Fruit fly (Drosophila melanogaster) whole organism, embryonic: Measurements from ENCODE around the gene CAH7.

Source experiments
- Aef1 ChIP-seq: fragments of 200-800 bp; sonication (Bioruptor generic); IDR thresholded peaks from 3 replicates; pipeline ENCODE4 v1.3.6; 2022; ENCODE audit warnings: missing biosample characterization, missing genetic modification characterization
- BtbVII ChIP-seq: fragments of 200-800 bp; sonication (Bioruptor generic); optimal IDR thresholded peaks from 3 replicates; lab custom pipeline; 2017; ENCODE audit warnings: missing biosample characterization, mild to moderate bottlenecking, missing genetic modification characterization
- CG10654 ChIP-seq: fragments of 200-800 bp; sonication (Bioruptor generic); optimal IDR thresholded peaks from 2 replicates; lab custom pipeline; 2016; ENCODE audit warnings: missing biosample characterization, missing genetic modification characterization
- CG11085 ChIP-seq: fragments of 200-800 bp; sonication (Bioruptor generic); IDR thresholded peaks from 2 replicates; pipeline ENCODE4 v1.3.6; 2022; ENCODE audit warnings: missing biosample characterization, missing genetic modification characterization
- CG11247 ChIP-seq: fragments of 200-800 bp; sonication (Bioruptor generic); IDR thresholded peaks from 2 replicates; pipeline ENCODE4 v1.3.6; 2022; ENCODE audit warnings: missing biosample characterization, missing genetic modification characterization
- CG12104 ChIP-seq: fragments of 200-800 bp; sonication (Bioruptor generic); optimal IDR thresholded peaks from 3 replicates; lab custom pipeline; 2016; ENCODE audit warnings: missing biosample characterization, missing genetic modification characterization
- CG13894 ChIP-seq: fragments of 200-800 bp; sonication (Bioruptor generic); optimal IDR thresholded peaks from 3 replicates; lab custom pipeline; 2018; ENCODE audit warnings: missing biosample characterization, mild to moderate bottlenecking, missing genetic modification characterization, moderate library complexity
- CG14014 ChIP-seq: fragments of 200-800 bp; sonication (Bioruptor generic); IDR thresholded peaks from 2 replicates; pipeline ENCODE4 v1.3.6; 2022; ENCODE audit warnings: missing biosample characterization, missing genetic modification characterization
- CG14441 ChIP-seq: fragments of 200-800 bp; sonication (Bioruptor generic); IDR thresholded peaks from 2 replicates; pipeline ENCODE4 v1.3.6; 2022; ENCODE audit warnings: missing biosample characterization, missing genetic modification characterization
- CG17328 ChIP-seq: fragments of 200-800 bp; sonication (Bioruptor generic); IDR thresholded peaks from 2 replicates; pipeline ENCODE4 v1.3.6; 2022; ENCODE audit warnings: missing biosample characterization, missing genetic modification characterization
- CG17802 ChIP-seq: fragments of 200-800 bp; sonication (Bioruptor generic); optimal IDR thresholded peaks from 2 replicates; lab custom pipeline; 2018; ENCODE audit warnings: missing biosample characterization, mild to moderate bottlenecking, missing genetic modification characterization, moderate library complexity
- CG2202 ChIP-seq: fragments of 200-800 bp; sonication (Bioruptor generic); optimal IDR thresholded peaks from 2 replicates; lab custom pipeline; 2018; ENCODE audit warnings: missing biosample characterization, mild to moderate bottlenecking, missing genetic modification characterization
- CG30403 ChIP-seq: fragments of 200-800 bp; sonication (Bioruptor generic); optimal IDR thresholded peaks from 3 replicates; lab custom pipeline; 2016; ENCODE audit warnings: missing biosample characterization, missing genetic modification characterization
- CG42726 ChIP-seq: fragments of 200-800 bp; sonication (Bioruptor generic); IDR thresholded peaks from 2 replicates; pipeline ENCODE4 v1.3.6; 2022; ENCODE audit warnings: missing biosample characterization, missing genetic modification characterization; ENCODE audit not compliant: partially characterized antibody
- CG4328 ChIP-seq: fragments of 200-800 bp; sonication (Bioruptor generic); optimal IDR thresholded peaks from 3 replicates; lab custom pipeline; 2017; ENCODE audit warnings: missing biosample characterization, missing genetic modification reagents, missing genetic modification characterization
- Dad ChIP-seq: fragments of 200-800 bp; sonication (Bioruptor generic); optimal IDR thresholded peaks from 3 replicates; lab custom pipeline; 2016; ENCODE audit warnings: missing biosample characterization, missing genetic modification characterization
- E2f2 ChIP-seq: fragments of 200-800 bp; sonication (Bioruptor generic); IDR thresholded peaks from 2 replicates; pipeline ENCODE4 v1.3.6; 2022; ENCODE audit warnings: missing biosample characterization, missing genetic modification characterization
- HLH3B ChIP-seq: fragments of 200-800 bp; sonication (Bioruptor generic); IDR thresholded peaks from 2 replicates; pipeline ENCODE4 v1.3.6; 2022; ENCODE audit warnings: missing biosample characterization, missing genetic modification characterization
- HmgD ChIP-seq: fragments of 200-800 bp; sonication (Bioruptor generic); optimal IDR thresholded peaks from 3 replicates; lab custom pipeline; 2016; ENCODE audit warnings: missing biosample characterization, missing genetic modification characterization
- Lim3 ChIP-seq: fragments of 200-800 bp; sonication (Bioruptor generic); IDR thresholded peaks from 2 replicates; pipeline ENCODE4 v1.3.6; 2022; ENCODE audit warnings: missing biosample characterization, missing genetic modification characterization
- Mad ChIP-seq: fragments of 200-800 bp; sonication (Bioruptor generic); optimal IDR thresholded peaks from 2 replicates; lab custom pipeline; 2016; ENCODE audit warnings: missing biosample characterization, missing genetic modification characterization
- Mrtf ChIP-seq: fragments of 200-800 bp; sonication (Bioruptor generic); IDR thresholded peaks from 3 replicates; pipeline ENCODE4 v1.3.6; 2022; ENCODE audit warnings: missing biosample characterization, missing genetic modification characterization
- Nf-YA ChIP-seq: fragments of 200-800 bp; sonication (Bioruptor generic); IDR thresholded peaks from 2 replicates; pipeline ENCODE4 v1.3.6; 2022; ENCODE audit warnings: missing biosample characterization, missing genetic modification characterization
- Pdp1 ChIP-seq, 2 experiments: fragments of 200-800 bp; sonication (Bioruptor generic); optimal IDR thresholded peaks; 3 replicates each; lab custom pipeline; 2016; ENCODE audit warnings: missing biosample characterization in 2 of 2, missing genetic modification characterization in 2 of 2, mild to moderate bottlenecking in 1 of 2, moderate library complexity in 1 of 2
- Sry-δ ChIP-seq: fragments of 200-800 bp; sonication (Bioruptor generic); optimal IDR thresholded peaks from 2 replicates; lab custom pipeline; 2016; ENCODE audit warnings: missing biosample characterization, missing genetic modification characterization
- Xbp1 ChIP-seq: fragments of 200-800 bp; sonication (Bioruptor generic); optimal IDR thresholded peaks from 3 replicates; lab custom pipeline; 2016; ENCODE audit warnings: missing biosample characterization, mild to moderate bottlenecking, missing genetic modification characterization
- YL-1 ChIP-seq: fragments of 200-800 bp; sonication (Bioruptor generic); optimal IDR thresholded peaks from 3 replicates; lab custom pipeline; 2017; ENCODE audit warnings: missing biosample characterization, mild to moderate bottlenecking, missing genetic modification characterization
- az2 ChIP-seq: fragments of 200-800 bp; sonication (Bioruptor generic); optimal IDR thresholded peaks from 3 replicates; lab custom pipeline; 2016; ENCODE audit warnings: missing biosample characterization, missing genetic modification characterization
- bsh ChIP-seq, 2 experiments: fragments of 200-800 bp; sonication (Bioruptor generic); optimal IDR thresholded peaks; 2 replicates each; lab custom pipeline; 2017 to 2018; ENCODE audit warnings: mild to moderate bottlenecking in 2 of 2, missing biosample characterization in 2 of 2, missing genetic modification characterization in 2 of 2, moderate library complexity in 1 of 2
- caup ChIP-seq: fragments of 200-800 bp; sonication (Bioruptor generic); optimal IDR thresholded peaks from 3 replicates; lab custom pipeline; 2017; ENCODE audit warnings: missing biosample characterization, mild to moderate bottlenecking, missing genetic modification characterization, moderate library complexity; ENCODE audit not compliant: severe bottlenecking
- cg ChIP-seq: fragments of 200-800 bp; sonication (Bioruptor generic); optimal IDR thresholded peaks from 3 replicates; lab custom pipeline; 2019; ENCODE audit warnings: missing biosample characterization, mild to moderate bottlenecking, missing genetic modification characterization, moderate library complexity
- dimm ChIP-seq: fragments of 200-800 bp; sonication (Bioruptor generic); IDR thresholded peaks from 2 replicates; pipeline ENCODE4 v1.3.6; 2022; ENCODE audit warnings: missing biosample characterization, missing genetic modification characterization
- dm ChIP-seq: fragments of 200-800 bp; sonication (Bioruptor generic); optimal IDR thresholded peaks from 3 replicates; lab custom pipeline; 2016; ENCODE audit warnings: missing biosample characterization, missing genetic modification characterization
- esg ChIP-seq: fragments of 200-800 bp; sonication (Bioruptor generic); conservative IDR thresholded peaks from 2 replicates; pipeline ENCODE4 v1.3.6; 2022; ENCODE audit warnings: missing biosample characterization, missing genetic modification characterization
- fd64A ChIP-seq: fragments of 200-800 bp; sonication (Bioruptor generic); optimal IDR thresholded peaks from 3 replicates; lab custom pipeline; 2018; ENCODE audit warnings: missing biosample characterization, mild to moderate bottlenecking, missing genetic modification characterization
- ftz-f1 ChIP-seq: fragments of 200-800 bp; sonication (Bioruptor generic); optimal IDR thresholded peaks from 2 replicates; lab custom pipeline; 2016; ENCODE audit warnings: missing biosample characterization, missing genetic modification characterization
- fu2 ChIP-seq: fragments of 200-800 bp; sonication (Bioruptor generic); optimal IDR thresholded peaks from 2 replicates; lab custom pipeline; 2016; ENCODE audit warnings: missing biosample characterization, missing genetic modification characterization
- hb ChIP-seq: fragments of 200-800 bp; sonication (Bioruptor generic); IDR thresholded peaks from 3 replicates; pipeline ENCODE4 v1.3.6; 2022; ENCODE audit warnings: missing biosample characterization, missing genetic modification characterization; ENCODE audit not compliant: partially characterized antibody
- inv ChIP-seq: fragments of 200-800 bp; sonication (Bioruptor generic); IDR thresholded peaks from 2 replicates; pipeline ENCODE4 v1.3.6; 2022; ENCODE audit warnings: missing biosample characterization, missing genetic modification characterization; ENCODE audit not compliant: partially characterized antibody
- jing ChIP-seq: fragments of 200-800 bp; sonication (Bioruptor generic); optimal IDR thresholded peaks from 2 replicates; lab custom pipeline; 2018; ENCODE audit warnings: missing biosample characterization, mild to moderate bottlenecking, missing genetic modification characterization
- knrl ChIP-seq: fragments of 200-800 bp; sonication (Bioruptor generic); IDR thresholded peaks from 3 replicates; pipeline ENCODE4 v1.3.6; 2022; ENCODE audit warnings: missing biosample characterization, missing genetic modification characterization; ENCODE audit not compliant: partially characterized antibody
- nerfin-1 ChIP-seq: fragments of 200-800 bp; sonication (Bioruptor generic); optimal IDR thresholded peaks from 3 replicates; lab custom pipeline; 2019; ENCODE audit warnings: missing biosample characterization, mild to moderate bottlenecking, missing genetic modification characterization, moderate library complexity
- org-1 ChIP-seq: fragments of 200-800 bp; sonication (Bioruptor generic); optimal IDR thresholded peaks from 2 replicates; lab custom pipeline; 2017; ENCODE audit warnings: missing biosample characterization, missing genetic modification characterization
- otp ChIP-seq: fragments of 200-800 bp; sonication (Bioruptor generic); IDR thresholded peaks from 3 replicates; pipeline ENCODE4, ENCODE4 v1.3.6; 2022; ENCODE audit warnings: missing biosample characterization, missing genetic modification characterization
- pb ChIP-seq: fragments of 200-800 bp; sonication (Bioruptor generic); optimal IDR thresholded peaks from 3 replicates; lab custom pipeline; 2016; ENCODE audit warnings: missing biosample characterization, missing genetic modification characterization
- pfk ChIP-seq: fragments of 200-800 bp; sonication (Bioruptor generic); optimal IDR thresholded peaks from 2 replicates; lab custom pipeline; 2018; ENCODE audit warnings: missing biosample characterization, mild to moderate bottlenecking, missing genetic modification characterization, moderate library complexity
- pita ChIP-seq: fragments of 200-800 bp; sonication (Bioruptor generic); optimal IDR thresholded peaks from 2 replicates; lab custom pipeline; 2017; ENCODE audit warnings: missing biosample characterization, mild to moderate bottlenecking, missing genetic modification characterization
- row ChIP-seq: fragments of 200-800 bp; sonication (Bioruptor generic); IDR thresholded peaks from 3 replicates; pipeline ENCODE4 v1.3.6; 2022; ENCODE audit warnings: missing biosample characterization, missing genetic modification characterization
- sim ChIP-seq: fragments of 200-800 bp; sonication (Bioruptor generic); IDR thresholded peaks from 2 replicates; pipeline ENCODE4 v1.3.6; 2022; ENCODE audit warnings: missing biosample characterization, missing genetic modification characterization
- sr ChIP-seq: fragments of 200-800 bp; sonication (Bioruptor generic); IDR thresholded peaks from 3 replicates; pipeline ENCODE4 v1.3.6; 2022; ENCODE audit warnings: missing biosample characterization, missing genetic modification characterization
- tll ChIP-seq, 2 experiments: fragments of 200-800 bp in 1 of 2; fragments of >200 bp in 1 of 2; sonication (Bioruptor generic) in 1 of 2; optimal IDR thresholded peaks; 2 replicates each; lab custom pipeline; 2017 to 2019; ENCODE audit warnings: missing biosample characterization in 2 of 2, missing genetic modification characterization in 2 of 2, mild to moderate bottlenecking in 1 of 2, moderate library complexity in 1 of 2

The CAH7 gene

DNA sequence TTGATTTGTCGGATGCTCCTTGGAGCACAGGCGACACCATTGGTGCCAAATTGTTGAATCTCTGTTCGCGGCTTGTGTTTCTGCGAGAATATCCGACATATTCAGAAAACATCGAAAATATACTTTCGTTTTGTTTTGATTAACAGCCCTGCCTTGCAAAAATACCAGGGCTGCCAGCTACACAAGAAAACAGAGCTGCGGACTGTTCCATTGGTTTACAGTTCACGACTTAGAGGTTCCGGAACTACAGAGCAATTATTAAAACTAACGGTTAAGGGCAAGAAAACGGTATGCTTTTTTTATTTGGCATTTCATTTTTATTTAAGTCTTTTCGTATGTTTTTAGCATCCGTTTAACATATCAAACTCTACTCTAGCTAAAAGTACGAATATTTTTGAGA lies 49.1 kb downstream of the CAH7 start, which contains the start of gene CG6254 (continued):
- TF ChIP-seq Dad (GFP tag; lab: Kevin White, UChicago) = no peak
- TF ChIP-seq CG13894 (tag; lab: Kevin White, UChicago) = no peak
- peak; percentile 59 for TF ChIP-seq CG30403
- TF ChIP-seq CG14441 (GFP tag; lab: Robert Waterston, UW) = peak; percentile 34; the same call in 1 of the 2 replicates
- TF ChIP-seq BtbVII (GFP tag; lab: Kevin White, UChicago) = no peak
- peak; percentile 45 for TF ChIP-seq az2
- peak; percentile 12 for TF ChIP-seq fu2 (GFP tag; lab: Kevin White, UChicago)
- TF ChIP-seq row = peak; percentile 90
- peak; percentile 18 for TF ChIP-seq CG10654
- no peak for TF ChIP-seq caup (GFP tag; lab: Kevin White, UChicago)
- TF ChIP-seq HmgD (GFP tag; lab: Kevin White, UChicago) = peak; percentile 69
- peak; percentile 76 for TF ChIP-seq ftz-f1
- TF ChIP-seq CG12104 (GFP tag; lab: Kevin White, UChicago) = no peak
- TF ChIP-seq bsh (GFP tag; optimal IDR thresholded peaks at IDR 0.05; lab: Kevin White, UChicago) = peak in 1 of 2 experiments; percentile 22
- peak in 1 of 2 experiments; percentile 29 for TF ChIP-seq Pdp1 (GFP tag; optimal IDR thresholded peaks at IDR 0.05; lab: Kevin White, UChicago)
- no peak for TF ChIP-seq CG42726
- TF ChIP-seq nerfin-1 (tag; lab: Kevin White, UChicago) = no peak
- no peak for TF ChIP-seq sr (GFP tag; lab: Robert Waterston, UW)
- TF ChIP-seq Mrtf (GFP tag; lab: Robert Waterston, UW) = 0 out of 3 replicates have a peak, but pooled peaks have one; percentile 27
- peak; percentile 31 for TF ChIP-seq dm (GFP tag; lab: Kevin White, UChicago)
- no peak for TF ChIP-seq fd64A (GFP tag; lab: Kevin White, UChicago)
- TF ChIP-seq Sry-δ (GFP tag; lab: Kevin White, UChicago) = peak; percentile 34
- TF ChIP-seq CG11247 = peak; percentile 53; the same call in 1 of the 2 replicates
- TF ChIP-seq Nf-YA (GFP tag; lab: Robert Waterston, UW) = no peak
- TF ChIP-seq HLH3B = no peak
- TF ChIP-seq CG11085 (GFP tag; lab: Robert Waterston, UW) = no peak
- no peak for TF ChIP-seq pita (GFP tag; lab: Kevin White, UChicago)
- TF ChIP-seq knrl (GFP tag; lab: Robert Waterston, UW) = peak; percentile 56
- no peak for TF ChIP-seq CG2202 (tag; lab: Kevin White, UChicago)
- TF ChIP-seq CG17328 = no peak
- TF ChIP-seq pfk = no peak
- TF ChIP-seq cg = no peak
- TF ChIP-seq dimm (GFP tag; lab: Robert Waterston, UW) = no peak
- no peak for TF ChIP-seq tll (GFP tag; optimal IDR thresholded peaks at IDR 0.05; lab: Kevin White, UChicago)
- TF ChIP-seq CG14014 (GFP tag; lab: Robert Waterston, UW) = peak; percentile 64; the same call in 1 of the 2 replicates
- peak; percentile 37 for TF ChIP-seq E2f2
- no peak for TF ChIP-seq Mad (GFP tag; lab: Kevin White, UChicago)
- peak; percentile 28 for TF ChIP-seq CG17802 (tag; lab: Kevin White, UChicago)
- TF ChIP-seq inv (GFP tag; lab: Robert Waterston, UW) = peak; percentile 28; the same call in 1 of the 2 replicates
- TF ChIP-seq CG4328 (GFP tag; lab: Kevin White, UChicago) = no peak
- peak; percentile 46 for TF ChIP-seq YL-1
- peak; percentile 27 for TF ChIP-seq pb (GFP tag; lab: Kevin White, UChicago)
- TF ChIP-seq Lim3 (GFP tag; lab: Robert Waterston, UW) = no peak
- TF ChIP-seq sim (GFP tag; lab: Robert Waterston, UW) = no peak
- TF ChIP-seq esg = no peak
- peak; percentile 53 for TF ChIP-seq Xbp1 (GFP tag; lab: Kevin White, UChicago)
- TF ChIP-seq Aef1 = 0 out of 3 replicates have a peak, but pooled peaks have one; percentile 19
- no peak for TF ChIP-seq org-1
- TF ChIP-seq jing (GFP tag; lab: Kevin White, UChicago) = no peak
- no peak for TF ChIP-seq hb (GFP tag; lab: Robert Waterston, UW)
- no peak for TF ChIP-seq otp (GFP tag; lab: Robert Waterston, UW)
